Worm (Caenorhabditis elegans): ENCODE data around the gene rps-9.

rps-9 gene

DNA sequence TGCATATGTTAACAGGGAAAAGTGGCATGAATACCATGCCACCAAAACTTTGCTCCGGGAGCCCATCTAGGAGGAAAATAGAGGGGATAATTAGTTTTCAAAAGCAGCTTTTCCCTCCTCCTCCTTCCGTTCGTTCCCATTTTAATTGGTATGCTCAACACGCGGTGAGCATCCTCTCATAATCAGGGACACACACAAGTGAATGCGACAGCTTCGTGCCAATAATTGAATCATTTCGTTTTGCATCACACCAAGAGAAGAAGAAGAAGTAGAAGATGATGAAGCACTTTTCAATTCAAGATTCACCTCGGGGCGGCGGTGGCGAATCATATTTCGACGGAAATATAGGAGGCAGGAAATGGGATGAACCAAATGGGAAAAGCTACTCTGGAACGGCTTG is 38.0 kb downstream of the rps-9 start:
- TF ChIP-seq dao-5 (tag; optimal IDR thresholded peaks at IDR 0.05) (no peak), W03F9.2 (tag; optimal IDR thresholded peaks at IDR 0.05) (no peak), him-1 (tag; optimal IDR thresholded peaks at IDR 0.05) (no peak)

DNA sequence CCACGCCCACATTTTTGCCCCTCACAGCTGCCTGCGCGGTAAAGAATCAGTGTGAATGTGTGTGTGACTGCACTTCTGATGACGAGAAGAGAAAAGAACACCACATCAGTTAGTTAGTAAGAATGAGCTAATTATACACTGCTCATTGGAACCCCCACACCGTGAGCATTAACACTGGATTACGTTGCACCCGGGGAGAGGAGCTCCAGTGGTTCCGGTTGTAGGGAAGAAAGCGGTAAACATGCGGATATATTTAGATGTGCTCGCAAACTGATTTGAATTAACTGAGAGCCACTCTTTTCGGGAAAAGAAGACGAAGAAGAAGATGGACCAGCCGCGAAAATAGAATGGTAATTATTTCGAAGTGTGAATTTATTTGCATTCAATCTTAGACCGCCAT is 39.4 kb downstream of the rps-9 start:
- TF ChIP-seq dao-5 (tag; optimal IDR thresholded peaks at IDR 0.05) (no peak), him-1 (tag; optimal IDR thresholded peaks at IDR 0.05) (no peak), W03F9.2 (tag; optimal IDR thresholded peaks at IDR 0.05) (no peak)

DNA sequence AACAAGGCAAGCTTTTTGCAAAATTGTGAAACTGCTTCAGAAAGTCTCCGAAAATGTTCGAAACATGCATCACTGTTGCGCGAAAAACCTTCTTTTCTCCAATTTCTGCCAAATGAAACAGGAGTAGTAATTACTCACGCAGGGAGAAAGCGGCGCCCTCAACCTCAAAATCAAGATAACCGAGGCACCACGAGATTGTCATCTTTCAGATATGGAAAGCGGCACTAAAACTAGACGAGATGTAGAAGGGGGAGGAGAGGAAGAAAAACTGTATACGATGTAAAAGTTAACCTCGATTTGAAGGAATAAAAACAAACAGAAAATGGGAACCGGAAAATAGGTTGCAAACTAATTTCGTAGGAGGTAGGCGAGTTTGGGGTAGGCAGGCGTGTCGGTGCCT is 49.6 kb downstream of the rps-9 start:
- TF ChIP-seq dao-5 (tag; optimal IDR thresholded peaks at IDR 0.05) (no peak), him-1 (tag; optimal IDR thresholded peaks at IDR 0.05) (no peak), W03F9.2 (tag; optimal IDR thresholded peaks at IDR 0.05) (no peak)

All from whole organism, L4/young adult.